Fruit fly (Drosophila melanogaster) whole organism, embryonic: Measurements from ENCODE around the gene Phs.

ENCODE experiments used
- Awh ChIP-seq: fragments of 200-800 bp; sonication (Bioruptor generic); IDR thresholded peaks from 2 replicates; pipeline ENCODE4, ENCODE4 v1.3.6; 2022; ENCODE audit warnings: missing biosample characterization, missing genetic modification characterization
- B-H1 ChIP-seq: fragments of 200-800 bp; sonication (Bioruptor generic); IDR thresholded peaks from 3 replicates; pipeline ENCODE4 v1.3.6; 2022; ENCODE audit warnings: missing biosample characterization, missing genetic modification characterization
- CG10274 ChIP-seq: fragments of 200-800 bp; sonication (Bioruptor generic); optimal IDR thresholded peaks from 3 replicates; lab custom pipeline; 2017; ENCODE audit warnings: missing biosample characterization, mild to moderate bottlenecking, missing genetic modification characterization
- CG11093 ChIP-seq: fragments of 200-800 bp; sonication (Bioruptor generic); IDR thresholded peaks from 3 replicates; pipeline ENCODE4 v1.3.6; 2022; ENCODE audit warnings: missing biosample characterization, missing genetic modification characterization
- CG12659 ChIP-seq: fragments of 200-800 bp; sonication (Bioruptor generic); optimal IDR thresholded peaks from 3 replicates; lab custom pipeline; 2017; ENCODE audit warnings: mild to moderate bottlenecking, missing biosample characterization, missing genetic modification reagents, missing genetic modification characterization
- CG13296 ChIP-seq: fragments of 200-800 bp; sonication (Bioruptor generic); optimal IDR thresholded peaks from 3 replicates; lab custom pipeline; 2018; ENCODE audit warnings: missing biosample characterization, mild to moderate bottlenecking, missing genetic modification characterization
- CG13424 ChIP-seq: fragments of 200-800 bp; sonication (Bioruptor generic); optimal IDR thresholded peaks from 2 replicates; lab custom pipeline; 2019; ENCODE audit warnings: missing biosample characterization, mild to moderate bottlenecking, missing genetic modification characterization, moderate library complexity
- CG15269 ChIP-seq: fragments of 200-800 bp; sonication (Bioruptor generic); optimal IDR thresholded peaks from 2 replicates; lab custom pipeline; 2018; ENCODE audit warnings: missing biosample characterization, mild to moderate bottlenecking, missing genetic modification characterization, moderate library complexity
- CG17612 ChIP-seq: fragments of 200-800 bp; sonication (Bioruptor generic); IDR thresholded peaks from 2 replicates; pipeline ENCODE4 v1.3.6; 2022; ENCODE audit warnings: missing biosample characterization, missing genetic modification characterization
- CG18011 ChIP-seq: fragments of 200-800 bp; sonication (Bioruptor generic); optimal IDR thresholded peaks from 2 replicates; lab custom pipeline; 2017; ENCODE audit warnings: missing biosample characterization, missing genetic modification characterization, mild to moderate bottlenecking, moderate library complexity, missing genotype
- CG18599 ChIP-seq: fragments of 200-800 bp; sonication (Bioruptor generic); optimal IDR thresholded peaks from 3 replicates; lab custom pipeline; 2017; ENCODE audit warnings: missing biosample characterization, missing genetic modification characterization, mild to moderate bottlenecking, moderate library complexity, missing genetic modification reagents
- CG2678 ChIP-seq: fragments of 200-800 bp; sonication (Bioruptor generic); optimal IDR thresholded peaks from 3 replicates; lab custom pipeline; 2019; ENCODE audit warnings: missing biosample characterization, mild to moderate bottlenecking, missing genetic modification characterization, moderate library complexity
- CG34376 ChIP-seq: fragments of 200-800 bp; sonication (Bioruptor generic); optimal IDR thresholded peaks from 2 replicates; lab custom pipeline; 2018; ENCODE audit warnings: missing biosample characterization, mild to moderate bottlenecking, missing genetic modification characterization
- CG34422 ChIP-seq: fragments of 200-800 bp; sonication (Bioruptor generic); IDR thresholded peaks from 3 replicates; pipeline ENCODE4 v1.3.6; 2022; ENCODE audit warnings: missing biosample characterization, missing genetic modification characterization
- CG7963 ChIP-seq: fragments of 200-800 bp; sonication (Bioruptor generic); IDR thresholded peaks from 3 replicates; pipeline ENCODE4 v1.3.6; 2022; ENCODE audit warnings: missing biosample characterization, missing genetic modification characterization; ENCODE audit not compliant: partially characterized antibody
- CG8388 ChIP-seq: fragments of 200-800 bp; sonication (Bioruptor generic); optimal IDR thresholded peaks from 2 replicates; lab custom pipeline; 2019; ENCODE audit warnings: missing biosample characterization, mild to moderate bottlenecking, missing genetic modification characterization, moderate library complexity
- CkIIα-i1 ChIP-seq: fragments of 200-800 bp; sonication (Bioruptor generic); IDR thresholded peaks from 2 replicates; pipeline ENCODE4 v1.3.6; 2022; ENCODE audit warnings: missing biosample characterization, missing genetic modification characterization
- Deaf1 ChIP-seq: fragments of 200-800 bp; optimal IDR thresholded peaks from 3 replicates; lab custom pipeline; 2019; ENCODE audit warnings: missing biosample characterization, mild to moderate bottlenecking, missing genetic modification characterization, moderate library complexity
- Dll ChIP-seq: fragments of 200-800 bp; sonication (Bioruptor generic); IDR thresholded peaks from 4 replicates; pipeline ENCODE4 v1.3.6; 2022; ENCODE audit warnings: missing biosample characterization, missing genetic modification characterization; ENCODE audit not compliant: partially characterized antibody
- ERR ChIP-seq: fragments of 200-800 bp; sonication (Bioruptor generic); optimal IDR thresholded peaks from 2 replicates; lab custom pipeline; 2016; ENCODE audit warnings: missing biosample characterization, missing genetic modification characterization
- Elba2 ChIP-seq: fragments of 200-800 bp; sonication (Bioruptor generic); optimal IDR thresholded peaks from 3 replicates; lab custom pipeline; 2016; ENCODE audit warnings: missing biosample characterization, missing genetic modification characterization
- H2.0 ChIP-seq: fragments of 200-800 bp; sonication (Bioruptor generic); IDR thresholded peaks from 2 replicates; pipeline ENCODE4 v1.3.6; 2022; ENCODE audit warnings: missing biosample characterization, missing genetic modification characterization
- Hr3 ChIP-seq: fragments of 200-800 bp; sonication (Bioruptor generic); optimal IDR thresholded peaks from 3 replicates; lab custom pipeline; 2016; ENCODE audit warnings: missing biosample characterization, missing genetic modification characterization
- Max ChIP-seq: fragments of 200-800 bp; sonication (Bioruptor generic); optimal IDR thresholded peaks from 2 replicates; lab custom pipeline; 2016; ENCODE audit warnings: missing biosample characterization, mild to moderate bottlenecking, missing genetic modification characterization
- Med ChIP-seq: fragments of 200-800 bp; sonication (Bioruptor generic); peaks from one replicate; lab custom pipeline; 2016; ENCODE audit warnings: missing biosample characterization, missing genetic modification characterization, mild to moderate bottlenecking, inconsistent platforms, moderate library complexity
- Meics ChIP-seq: fragments of 200-800 bp; sonication (Bioruptor generic); optimal IDR thresholded peaks from 2 replicates; lab custom pipeline; 2017; ENCODE audit warnings: missing biosample characterization, mild to moderate bottlenecking, missing genetic modification characterization
- Pdp1 ChIP-seq, 2 experiments: fragments of 200-800 bp; sonication (Bioruptor generic); optimal IDR thresholded peaks; 3 replicates each; lab custom pipeline; 2016; ENCODE audit warnings: missing biosample characterization in 2 of 2, missing genetic modification characterization in 2 of 2, mild to moderate bottlenecking in 1 of 2, moderate library complexity in 1 of 2
- Poxn ChIP-seq: fragments of 200-800 bp; sonication (Bioruptor generic); IDR thresholded peaks from 2 replicates; pipeline ENCODE4 v1.3.6; 2022; ENCODE audit warnings: missing biosample characterization, missing genetic modification characterization
- Trl ChIP-seq, 3 experiments: fragments of >200 bp in 2 of 3; fragments of 200-800 bp in 1 of 3; sonication (Bioruptor generic) in 1 of 3; optimal IDR thresholded peaks; 2 replicates in 1 of 3; 3 replicates in 2 of 3; lab custom pipeline; 2016 to 2017; ENCODE audit warnings: missing biosample characterization in 1 of 3, missing genetic modification characterization in 1 of 3
- YL-1 ChIP-seq: fragments of 200-800 bp; sonication (Bioruptor generic); optimal IDR thresholded peaks from 3 replicates; lab custom pipeline; 2017; ENCODE audit warnings: missing biosample characterization, mild to moderate bottlenecking, missing genetic modification characterization
- ash1 ChIP-seq: fragments of 200-800 bp; sonication (Bioruptor generic); optimal IDR thresholded peaks from 2 replicates; lab custom pipeline; 2018; ENCODE audit warnings: missing biosample characterization, mild to moderate bottlenecking, missing genetic modification characterization
- bcd ChIP-seq: fragments of 200-800 bp; sonication (Bioruptor generic); optimal IDR thresholded peaks from 2 replicates; lab custom pipeline; 2017; ENCODE audit warnings: missing biosample characterization, mild to moderate bottlenecking, missing genetic modification characterization
- bigmax ChIP-seq: fragments of 200-800 bp; sonication (Bioruptor generic); optimal IDR thresholded peaks from 2 replicates; lab custom pipeline; 2018; ENCODE audit warnings: missing biosample characterization, mild to moderate bottlenecking, missing genetic modification characterization
- caup ChIP-seq: fragments of 200-800 bp; sonication (Bioruptor generic); optimal IDR thresholded peaks from 3 replicates; lab custom pipeline; 2017; ENCODE audit warnings: missing biosample characterization, mild to moderate bottlenecking, missing genetic modification characterization, moderate library complexity; ENCODE audit not compliant: severe bottlenecking
- chm ChIP-seq: fragments of 200-800 bp; sonication (Bioruptor generic); IDR thresholded peaks from 2 replicates; pipeline ENCODE4 v1.3.6; 2022; ENCODE audit warnings: missing biosample characterization, missing genetic modification characterization
- cwo ChIP-seq: fragments of 200-800 bp; sonication (Bioruptor generic); optimal IDR thresholded peaks from 3 replicates; lab custom pipeline; 2017; ENCODE audit warnings: missing biosample characterization, missing genetic modification characterization, mild to moderate bottlenecking, moderate library complexity, missing genetic modification reagents
- dm ChIP-seq: fragments of 200-800 bp; sonication (Bioruptor generic); optimal IDR thresholded peaks from 3 replicates; lab custom pipeline; 2016; ENCODE audit warnings: missing biosample characterization, missing genetic modification characterization
- exex ChIP-seq: fragments of 200-800 bp; sonication (Bioruptor generic); optimal IDR thresholded peaks from 4 replicates; lab custom pipeline; 2018; ENCODE audit warnings: missing biosample characterization, mild to moderate bottlenecking, missing genetic modification characterization, moderate library complexity
- fd102C ChIP-seq: fragments of 200-800 bp; sonication (Bioruptor generic); optimal IDR thresholded peaks from 2 replicates; lab custom pipeline; 2018; ENCODE audit warnings: missing biosample characterization, mild to moderate bottlenecking, missing genetic modification characterization, moderate library complexity
- grn ChIP-seq: fragments of 200-800 bp; sonication (Bioruptor generic); optimal IDR thresholded peaks from 3 replicates; lab custom pipeline; 2017; ENCODE audit warnings: missing biosample characterization, missing genetic modification characterization
- gsb-n ChIP-seq: fragments of 200-800 bp; sonication (Bioruptor generic); optimal IDR thresholded peaks from 3 replicates; lab custom pipeline; 2018; ENCODE audit warnings: missing biosample characterization, mild to moderate bottlenecking, missing genetic modification characterization
- hb ChIP-seq: fragments of 200-800 bp; sonication (Bioruptor generic); IDR thresholded peaks from 3 replicates; pipeline ENCODE4 v1.3.6; 2022; ENCODE audit warnings: missing biosample characterization, missing genetic modification characterization; ENCODE audit not compliant: partially characterized antibody
- kay ChIP-seq: fragments of 200-800 bp; sonication (Bioruptor generic); optimal IDR thresholded peaks from 2 replicates; lab custom pipeline; 2016; ENCODE audit warnings: missing biosample characterization, missing genetic modification characterization
- lab ChIP-seq: fragments of 200-800 bp; sonication (Bioruptor generic); optimal IDR thresholded peaks from 3 replicates; lab custom pipeline; 2017; ENCODE audit warnings: missing biosample characterization, missing genetic modification characterization, mild to moderate bottlenecking, moderate library complexity, missing genetic modification reagents
- oc ChIP-seq: fragments of 200-800 bp; sonication (Bioruptor generic); optimal IDR thresholded peaks from 2 replicates; lab custom pipeline; 2018; ENCODE audit warnings: missing biosample characterization, mild to moderate bottlenecking, missing genetic modification characterization, moderate library complexity
- odd ChIP-seq: fragments of 200-800 bp; sonication (Bioruptor generic); optimal IDR thresholded peaks from 2 replicates; lab custom pipeline; 2017; ENCODE audit warnings: missing biosample characterization, mild to moderate bottlenecking, missing genetic modification characterization
- p53 ChIP-seq: fragments of 200-800 bp; sonication (Bioruptor generic); optimal IDR thresholded peaks from 2 replicates; lab custom pipeline; 2016; ENCODE audit warnings: missing biosample characterization, missing genetic modification characterization
- pros ChIP-seq: fragments of 200-800 bp; sonication (Bioruptor generic); optimal IDR thresholded peaks from 3 replicates; lab custom pipeline; 2019; ENCODE audit warnings: missing biosample characterization, mild to moderate bottlenecking, missing genetic modification characterization, moderate library complexity
- salm ChIP-seq: fragments of 200-800 bp; sonication (Bioruptor generic); optimal IDR thresholded peaks from 2 replicates; lab custom pipeline; 2018; ENCODE audit warnings: missing biosample characterization, mild to moderate bottlenecking, missing genetic modification characterization
- sisA ChIP-seq: fragments of 200-800 bp; sonication (Bioruptor generic); IDR thresholded peaks from 2 replicates; pipeline ENCODE4 v1.3.6; 2022; ENCODE audit warnings: missing biosample characterization, missing genetic modification characterization
- zfh1 ChIP-seq: fragments of 200-800 bp; sonication (Bioruptor generic); IDR thresholded peaks from 3 replicates; pipeline ENCODE4 v1.3.6; 2022; ENCODE audit warnings: missing biosample characterization, missing genetic modification characterization

The Phs gene

dm6 chr3L:15597945-15598344 is 21.8 kb upstream of the Phs start (continued):
- TF ChIP-seq oc (tag; lab: Kevin White, UChicago) (peak; percentile 39), Trl (optimal IDR thresholded peaks at IDR 0.05; lab: Kevin White, UChicago) (no peak), Trl (GFP tag; optimal IDR thresholded peaks at IDR 0.05; lab: Kevin White, UChicago) (no peak), exex (tag; lab: Kevin White, UChicago) (peak; percentile 99), cwo (peak; percentile 45), gsb-n (tag; lab: Kevin White, UChicago) (no peak), ERR (GFP tag; lab: Kevin White, UChicago) (no peak), bigmax (GFP tag; lab: Kevin White, UChicago) (no peak), CG18599 (peak; percentile 39), Elba2 (GFP tag; lab: Kevin White, UChicago) (no peak), CG18011 (GFP tag; lab: Kevin White, UChicago) (no peak), Meics (GFP tag; lab: Kevin White, UChicago) (peak; percentile 14), CG15269 (tag; lab: Kevin White, UChicago) (peak; percentile 19), Med (GFP tag; lab: Kevin White, UChicago) (peak; percentile 25), caup (GFP tag; lab: Kevin White, UChicago) (peak; percentile 14), p53 (no peak), Deaf1 (tag; lab: Kevin White, UChicago) (peak; percentile 1), bcd (no peak), CkIIα-i1 (GFP tag; lab: Robert Waterston, UW) (no peak), CG34376 (GFP tag; lab: Kevin White, UChicago) (peak; percentile 83), CG13424 (tag; lab: Kevin White, UChicago) (no peak), grn (GFP tag; lab: Kevin White, UChicago) (peak; percentile 57), CG17612 (no peak), salm (no peak), lab (peak; percentile 78), Awh (0 out of 2 replicates have a peak, but pooled peaks have one; percentile 20), dm (GFP tag; lab: Kevin White, UChicago) (no peak), CG13296 (peak; percentile 23), Poxn (GFP tag; lab: Robert Waterston, UW) (no peak)
- TF ChIP-seq, all 482 proteins: peak for 28

dm6 chr3L:15599190-15599589 is 20.5 kb upstream of the Phs start:
- TF ChIP-seq CG10274 = no peak
- no peak for TF ChIP-seq H2.0
- no peak for TF ChIP-seq CG12659 (GFP tag; lab: Kevin White, UChicago)
- no peak for TF ChIP-seq Dll (GFP tag; lab: Robert Waterston, UW)
- TF ChIP-seq CG11093 (GFP tag; lab: Robert Waterston, UW) = no peak
- no peak for TF ChIP-seq B-H1
- no peak for TF ChIP-seq odd (GFP tag; lab: Kevin White, UChicago)
- TF ChIP-seq CG8388 (GFP tag; lab: Kevin White, UChicago) = no peak
- no peak for TF ChIP-seq chm
- TF ChIP-seq pros (GFP tag; lab: Kevin White, UChicago) = peak; percentile 36
- TF ChIP-seq CG7963 = no peak
- no peak for TF ChIP-seq sisA (GFP tag; lab: Robert Waterston, UW)
- no peak for TF ChIP-seq Hr3 (GFP tag; lab: Kevin White, UChicago)
- TF ChIP-seq ash1 (GFP tag; lab: Kevin White, UChicago) = no peak
- TF ChIP-seq CG34422 (GFP tag; lab: Robert Waterston, UW) = no peak
- TF ChIP-seq Max (GFP tag; lab: Kevin White, UChicago) = no peak
- TF ChIP-seq YL-1 = no peak
- no peak for TF ChIP-seq Pdp1 (GFP tag; optimal IDR thresholded peaks at IDR 0.05; lab: Kevin White, UChicago)
- no peak for TF ChIP-seq kay (GFP tag; lab: Kevin White, UChicago)
- TF ChIP-seq hb (GFP tag; lab: Robert Waterston, UW) = no peak
- no peak for TF ChIP-seq zfh1
- no peak for TF ChIP-seq CG2678 (tag; lab: Kevin White, UChicago)
- no peak for TF ChIP-seq fd102C (GFP tag; lab: Kevin White, UChicago)
